Fruit fly (Drosophila melanogaster) whole organism, embryonic: ENCODE results near the gene CG3071.

Experiments
- Antp ChIP-seq: fragments of 200-800 bp; sonication (Bioruptor generic); optimal IDR thresholded peaks from 3 replicates; lab custom pipeline; 2016; ENCODE audit warnings: missing biosample characterization, missing genetic modification characterization
- CG1024 ChIP-seq: fragments of 200-800 bp; sonication (Bioruptor generic); IDR thresholded peaks from 2 replicates; pipeline ENCODE4 v1.3.6; 2022; ENCODE audit warnings: missing biosample characterization, missing genetic modification characterization
- CG10274 ChIP-seq: fragments of 200-800 bp; sonication (Bioruptor generic); optimal IDR thresholded peaks from 3 replicates; lab custom pipeline; 2017; ENCODE audit warnings: missing biosample characterization, mild to moderate bottlenecking, missing genetic modification characterization
- CG10462 ChIP-seq: fragments of 200-800 bp; sonication (Bioruptor generic); optimal IDR thresholded peaks from 2 replicates; lab custom pipeline; 2016; ENCODE audit warnings: missing biosample characterization, missing genetic modification characterization
- CG11085 ChIP-seq: fragments of 200-800 bp; sonication (Bioruptor generic); IDR thresholded peaks from 2 replicates; pipeline ENCODE4 v1.3.6; 2022; ENCODE audit warnings: missing biosample characterization, missing genetic modification characterization
- CG15479 ChIP-seq: fragments of 200-800 bp; sonication (Bioruptor generic); optimal IDR thresholded peaks from 3 replicates; lab custom pipeline; 2019; ENCODE audit warnings: missing biosample characterization, mild to moderate bottlenecking, missing genetic modification characterization, moderate library complexity
- CG17912 ChIP-seq: fragments of 200-800 bp; sonication (Bioruptor generic); optimal IDR thresholded peaks from 2 replicates; lab custom pipeline; 2018; ENCODE audit warnings: missing biosample characterization, mild to moderate bottlenecking, missing genetic modification characterization
- CG6654 ChIP-seq: fragments of 200-800 bp; sonication (Bioruptor generic); optimal IDR thresholded peaks from 2 replicates; lab custom pipeline; 2017; ENCODE audit warnings: missing biosample characterization, mild to moderate bottlenecking, missing genetic modification characterization
- CG7271 ChIP-seq: fragments of 200-800 bp; sonication (Bioruptor generic); optimal IDR thresholded peaks from 2 replicates; lab custom pipeline; 2018; ENCODE audit warnings: missing biosample characterization, mild to moderate bottlenecking, missing genetic modification characterization, moderate library complexity
- CG7963 ChIP-seq: fragments of 200-800 bp; sonication (Bioruptor generic); IDR thresholded peaks from 3 replicates; pipeline ENCODE4 v1.3.6; 2022; ENCODE audit warnings: missing biosample characterization, missing genetic modification characterization; ENCODE audit not compliant: partially characterized antibody
- CG8478 ChIP-seq: fragments of >200 bp; optimal IDR thresholded peaks from 2 replicates; lab custom pipeline; 2018
- CG8944 ChIP-seq: fragments of 200-800 bp; sonication (Bioruptor generic); optimal IDR thresholded peaks from 3 replicates; lab custom pipeline; 2016; ENCODE audit warnings: missing biosample characterization, missing genetic modification characterization
- CG9437 ChIP-seq: fragments of 200-800 bp; sonication (Bioruptor generic); optimal IDR thresholded peaks from 2 replicates; lab custom pipeline; 2018; ENCODE audit warnings: missing biosample characterization, mild to moderate bottlenecking, missing genetic modification characterization
- CG9609 ChIP-seq: fragments of 200-800 bp; sonication (Bioruptor generic); optimal IDR thresholded peaks from 3 replicates; lab custom pipeline; 2016; ENCODE audit warnings: missing biosample characterization, missing genetic modification characterization
- CG9797 ChIP-seq: fragments of 200-800 bp; sonication (Bioruptor generic); optimal IDR thresholded peaks from 3 replicates; lab custom pipeline; 2018; ENCODE audit warnings: missing biosample characterization, mild to moderate bottlenecking, missing genetic modification characterization
- CTCF ChIP-seq: fragments of 200-800 bp; sonication (Bioruptor generic); optimal IDR thresholded peaks from 2 replicates; lab custom pipeline; 2017; ENCODE audit warnings: missing biosample characterization, mild to moderate bottlenecking, missing genetic modification characterization, moderate library complexity
- E2f1 ChIP-seq: fragments of 200-800 bp; sonication (Bioruptor generic); IDR thresholded peaks from 2 replicates; pipeline ENCODE4 v1.3.6; 2022; ENCODE audit warnings: missing biosample characterization, missing genetic modification characterization
- Elba2 ChIP-seq: fragments of 200-800 bp; sonication (Bioruptor generic); optimal IDR thresholded peaks from 3 replicates; lab custom pipeline; 2016; ENCODE audit warnings: missing biosample characterization, missing genetic modification characterization
- Fer3 ChIP-seq: fragments of 200-800 bp; sonication (Bioruptor generic); optimal IDR thresholded peaks from 2 replicates; lab custom pipeline; 2018; ENCODE audit warnings: missing biosample characterization, mild to moderate bottlenecking, missing genetic modification characterization, moderate library complexity
- Hand ChIP-seq: fragments of 200-800 bp; sonication (Bioruptor generic); optimal IDR thresholded peaks from 2 replicates; lab custom pipeline; 2017; ENCODE audit warnings: mild to moderate bottlenecking, missing biosample characterization, missing genetic modification reagents, missing genetic modification characterization
- MTF-1 ChIP-seq: fragments of 200-800 bp; sonication (Bioruptor generic); optimal IDR thresholded peaks from 2 replicates; lab custom pipeline; 2018; ENCODE audit warnings: missing biosample characterization, mild to moderate bottlenecking, missing genetic modification characterization, borderline replicate concordance
- Sin3A ChIP-seq: fragments of >200 bp; optimal IDR thresholded peaks from 2 replicates; lab custom pipeline; 2018
- Sry-β ChIP-seq: fragments of 200-800 bp; sonication (Bioruptor generic); optimal IDR thresholded peaks from 2 replicates; lab custom pipeline; 2018; ENCODE audit warnings: missing biosample characterization, mild to moderate bottlenecking, missing genetic modification characterization, moderate library complexity
- Usf ChIP-seq: fragments of 200-800 bp; sonication (Bioruptor generic); optimal IDR thresholded peaks from 2 replicates; lab custom pipeline; 2017; ENCODE audit warnings: missing genotype, missing biosample characterization, missing genetic modification characterization
- Vsx1 ChIP-seq: fragments of 200-800 bp; sonication (Bioruptor generic); optimal IDR thresholded peaks from 2 replicates; lab custom pipeline; 2017; ENCODE audit warnings: missing biosample characterization, mild to moderate bottlenecking, missing genetic modification characterization, missing genetic modification reagents
- amos ChIP-seq: fragments of 200-800 bp; sonication (Bioruptor generic); IDR thresholded peaks from 2 replicates; pipeline ENCODE4 v1.3.6; 2022; ENCODE audit warnings: missing biosample characterization, missing genetic modification characterization; ENCODE audit not compliant: partially characterized antibody
- ash1 ChIP-seq: fragments of 200-800 bp; sonication (Bioruptor generic); optimal IDR thresholded peaks from 2 replicates; lab custom pipeline; 2018; ENCODE audit warnings: missing biosample characterization, mild to moderate bottlenecking, missing genetic modification characterization
- chm ChIP-seq: fragments of 200-800 bp; sonication (Bioruptor generic); IDR thresholded peaks from 2 replicates; pipeline ENCODE4 v1.3.6; 2022; ENCODE audit warnings: missing biosample characterization, missing genetic modification characterization
- croc ChIP-seq: fragments of 200-800 bp; sonication (Bioruptor generic); conservative IDR thresholded peaks from 3 replicates; pipeline ENCODE4 v1.3.6; 2022; ENCODE audit warnings: missing biosample characterization, missing genetic modification characterization
- crol ChIP-seq: fragments of 200-800 bp; sonication (Bioruptor generic); IDR thresholded peaks from 2 replicates; pipeline ENCODE4 v1.3.6; 2022; ENCODE audit warnings: missing biosample characterization, missing genetic modification characterization
- dpn ChIP-seq, 2 experiments: fragments of 200-800 bp; sonication (Bioruptor generic); optimal IDR thresholded peaks; 3 replicates each; lab custom pipeline; 2016; ENCODE audit warnings: missing biosample characterization in 2 of 2, missing genetic modification characterization in 2 of 2
- gt ChIP-seq: fragments of 200-800 bp; sonication (Bioruptor generic); IDR thresholded peaks from 2 replicates; pipeline ENCODE4 v1.3.6; 2022; ENCODE audit warnings: missing biosample characterization, missing genetic modification characterization
- ham ChIP-seq: fragments of 200-800 bp; sonication (Bioruptor generic); IDR thresholded peaks from 2 replicates; pipeline ENCODE4 v1.3.6; 2022; ENCODE audit warnings: missing biosample characterization, missing genetic modification characterization
- insv ChIP-seq, 2 experiments: fragments of 200-800 bp; sonication (Bioruptor generic); optimal IDR thresholded peaks; 3 replicates each; lab custom pipeline; 2016 to 2018; ENCODE audit warnings: missing biosample characterization in 2 of 2, missing genetic modification characterization in 2 of 2
- kay ChIP-seq: fragments of 200-800 bp; sonication (Bioruptor generic); optimal IDR thresholded peaks from 2 replicates; lab custom pipeline; 2016; ENCODE audit warnings: missing biosample characterization, missing genetic modification characterization
- kni ChIP-seq: fragments of 200-800 bp; sonication (Bioruptor generic); optimal IDR thresholded peaks from 3 replicates; lab custom pipeline; 2017; ENCODE audit warnings: mild to moderate bottlenecking, missing biosample characterization, missing genetic modification reagents, missing genetic modification characterization
- nau ChIP-seq: fragments of 200-800 bp; sonication (Bioruptor generic); optimal IDR thresholded peaks from 3 replicates; lab custom pipeline; 2017; ENCODE audit warnings: missing biosample characterization, mild to moderate bottlenecking, missing genetic modification characterization, missing genetic modification reagents
- nmo ChIP-seq: fragments of 200-800 bp; sonication (Bioruptor generic); optimal IDR thresholded peaks from 2 replicates; lab custom pipeline; 2018; ENCODE audit warnings: missing biosample characterization, mild to moderate bottlenecking, missing genetic modification characterization, moderate library complexity
- pzg ChIP-seq: fragments of 200-800 bp; sonication (Bioruptor generic); optimal IDR thresholded peaks from 3 replicates; lab custom pipeline; 2018; ENCODE audit warnings: missing biosample characterization, mild to moderate bottlenecking, missing genetic modification characterization, moderate library complexity
- ranshi ChIP-seq: fragments of 200-800 bp; sonication (Bioruptor generic); IDR thresholded peaks from 2 replicates; pipeline ENCODE4 v1.3.6; 2022; ENCODE audit warnings: missing biosample characterization, missing genetic modification characterization
- scrt ChIP-seq: fragments of 200-800 bp; sonication (Bioruptor generic); optimal IDR thresholded peaks from 2 replicates; lab custom pipeline; 2018; ENCODE audit warnings: missing biosample characterization, mild to moderate bottlenecking, missing genetic modification characterization, moderate library complexity
- seq ChIP-seq: fragments of 200-800 bp; sonication (Bioruptor generic); IDR thresholded peaks from 2 replicates; pipeline ENCODE4 v1.3.6; 2022; ENCODE audit warnings: missing biosample characterization, missing genetic modification characterization
- shn ChIP-seq: fragments of 200-800 bp; sonication (Bioruptor generic); optimal IDR thresholded peaks from 3 replicates; lab custom pipeline; 2016; ENCODE audit warnings: missing biosample characterization, missing genetic modification characterization
- sima ChIP-seq: fragments of 200-800 bp; sonication (Bioruptor generic); optimal IDR thresholded peaks from 2 replicates; lab custom pipeline; 2016; ENCODE audit warnings: missing biosample characterization, missing genetic modification characterization
- sisA ChIP-seq: fragments of 200-800 bp; sonication (Bioruptor generic); IDR thresholded peaks from 2 replicates; pipeline ENCODE4 v1.3.6; 2022; ENCODE audit warnings: missing biosample characterization, missing genetic modification characterization
- slp2 ChIP-seq: fragments of 200-800 bp; sonication (Bioruptor generic); optimal IDR thresholded peaks from 2 replicates; lab custom pipeline; 2016; ENCODE audit warnings: missing biosample characterization, missing genetic modification characterization
- stc ChIP-seq: fragments of 200-800 bp; sonication (Bioruptor generic); IDR thresholded peaks from 2 replicates; pipeline ENCODE4 v1.3.6; 2022; ENCODE audit warnings: missing biosample characterization, missing genetic modification characterization
- sug ChIP-seq: fragments of 200-800 bp; optimal IDR thresholded peaks from 2 replicates; lab custom pipeline; 2019; ENCODE audit warnings: missing biosample characterization, mild to moderate bottlenecking, missing genetic modification characterization, moderate library complexity
- tgo ChIP-seq: fragments of 200-800 bp; sonication (Bioruptor generic); IDR thresholded peaks from 3 replicates; pipeline ENCODE4 v1.3.6; 2022; ENCODE audit warnings: missing biosample characterization, missing genetic modification characterization
- trh ChIP-seq: fragments of 200-800 bp; sonication (Bioruptor generic); optimal IDR thresholded peaks from 2 replicates; lab custom pipeline; 2016; ENCODE audit warnings: missing biosample characterization, missing genetic modification characterization
- unpg ChIP-seq: fragments of 200-800 bp; sonication (Bioruptor generic); optimal IDR thresholded peaks from 3 replicates; lab custom pipeline; 2018; ENCODE audit warnings: missing biosample characterization, mild to moderate bottlenecking, missing genetic modification characterization, moderate library complexity

The CG3071 gene

dm6 chrX:2293294-2293988, 30.8 kb downstream of the CG3071 start, which contains the start of gene CG2865 (continued):
- TF ChIP-seq Antp (GFP tag; lab: Kevin White, UChicago) (peak; percentile 88), Sin3A (lab: Kevin White, UChicago) (no peak), slp2 (peak; percentile 85), Sry-β (GFP tag; lab: Kevin White, UChicago) (peak; percentile 63), nmo (GFP tag; lab: Kevin White, UChicago) (peak; percentile 95), tgo (peak; percentile 92), CTCF (GFP tag; lab: Kevin White, UChicago) (peak; percentile 56), CG11085 (GFP tag; lab: Robert Waterston, UW) (peak; percentile 41; the same call in 1 of the 2 replicates), croc (GFP tag; lab: Robert Waterston, UW) (peak; percentile 80), unpg (peak; percentile 95), scrt (GFP tag; lab: Kevin White, UChicago) (peak; percentile 92), CG9609 (GFP tag; lab: Kevin White, UChicago) (peak; percentile 91), CG7963 (GFP tag; lab: Robert Waterston, UW) (no peak), Hand (GFP tag; lab: Kevin White, UChicago) (peak; percentile 95), Vsx1 (GFP tag; lab: Kevin White, UChicago) (peak; percentile 92), MTF-1 (GFP tag; lab: Kevin White, UChicago) (peak; percentile 53), amos (GFP tag; lab: Robert Waterston, UW) (peak; percentile 46; the same call in 1 of the 2 replicates), ash1 (GFP tag; lab: Kevin White, UChicago) (peak; percentile 17), sisA (peak; percentile 76), nau (peak; percentile 94), CG17912 (GFP tag; lab: Kevin White, UChicago) (peak; percentile 37), ranshi (GFP tag; lab: Robert Waterston, UW) (peak; percentile 77), gt (GFP tag; lab: Robert Waterston, UW) (peak; percentile 48), pzg (GFP tag; lab: Kevin White, UChicago) (peak; percentile 6), CG7271 (tag; lab: Kevin White, UChicago) (peak; percentile 56), trh (peak; percentile 75), sug (tag; lab: Kevin White, UChicago) (peak; percentile 96), E2f1 (GFP tag; lab: Robert Waterston, UW) (peak; percentile 84), ham (GFP tag; lab: Robert Waterston, UW) (0 out of 2 replicates have a peak, but pooled peaks have one; percentile 34), Fer3 (tag; lab: Kevin White, UChicago) (peak; percentile 96), CG6654 (GFP tag; lab: Kevin White, UChicago) (peak; percentile 76), CG9797 (GFP tag; lab: Kevin White, UChicago) (peak; percentile 11), insv (GFP tag; optimal IDR thresholded peaks at IDR 0.05; lab: Kevin White, UChicago) (peak; percentile 40 to 78), dpn (GFP tag; optimal IDR thresholded peaks at IDR 0.05; lab: Kevin White, UChicago) (peak; percentile 92 to 94), CG8478 (no peak), kni (GFP tag; lab: Kevin White, UChicago) (peak; percentile 97), CG10462 (GFP tag; lab: Kevin White, UChicago) (peak; percentile 77), shn (GFP tag; lab: Kevin White, UChicago) (peak; percentile 89), CG15479 (peak; percentile 77), CG1024 (GFP tag; lab: Robert Waterston, UW) (peak; percentile 28; the same call in 1 of the 2 replicates), Elba2 (GFP tag; lab: Kevin White, UChicago) (no peak), kay (GFP tag; lab: Kevin White, UChicago) (peak; percentile 91), crol (peak; percentile 94), seq (GFP tag; lab: Robert Waterston, UW) (peak; percentile 94), CG8944 (GFP tag; lab: Kevin White, UChicago) (peak; percentile 85), sima (peak; percentile 74), CG10274 (GFP tag; lab: Kevin White, UChicago) (peak; percentile 79), Usf (GFP tag; lab: Kevin White, UChicago) (peak; percentile 82), chm (peak; percentile 86), CG9437 (peak; percentile 91), stc (GFP tag; lab: Robert Waterston, UW) (peak; percentile 82)
